Worm (Caenorhabditis elegans): ENCODE results near the gene ZC155.2.

DNA sequence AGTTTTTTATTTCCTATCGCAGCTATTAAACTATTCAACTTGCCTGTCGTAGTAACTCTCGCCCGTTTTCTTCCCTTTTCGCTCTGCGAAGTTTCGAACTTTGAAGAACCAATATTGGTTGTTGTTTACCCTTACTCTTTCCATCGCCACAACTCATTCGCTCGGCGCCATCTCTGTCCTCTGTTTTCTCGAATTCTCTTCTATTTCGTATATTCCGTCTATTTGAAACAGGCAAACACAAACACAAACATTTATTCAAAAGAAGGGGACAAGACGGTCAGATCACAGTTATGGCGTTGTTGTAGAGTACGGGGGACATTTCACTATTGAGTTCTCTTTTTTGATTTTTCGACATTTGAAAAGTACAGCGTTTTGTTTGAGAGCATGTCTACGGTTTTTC, 4.0 kb downstream of the ZC155.2 start:
- TF ChIP-seq unc-62 (GFP tag; optimal IDR thresholded peaks at IDR 0.05) = no peak
- TF ChIP-seq lin-39 (tag; optimal IDR thresholded peaks at IDR 0.05) = no peak
- TF ChIP-seq ama-1 (optimal IDR thresholded peaks at IDR 0.05) = no peak
- TF ChIP-seq nhr-23 (tag; optimal IDR thresholded peaks at IDR 0.05) = no peak
- TF ChIP-seq unc-39 (tag; optimal IDR thresholded peaks at IDR 0.05) = no peak
- no peak for TF ChIP-seq aly-2 (tag; optimal IDR thresholded peaks at IDR 0.05)
- no peak for TF ChIP-seq nhr-12 (tag; optimal IDR thresholded peaks at IDR 0.05)
- no peak for TF ChIP-seq sma-9 (GFP tag; optimal IDR thresholded peaks at IDR 0.05)
- no peak for TF ChIP-seq sma-9 (tag; optimal IDR thresholded peaks at IDR 0.05)
- no peak for TF ChIP-seq zag-1 (tag; optimal IDR thresholded peaks at IDR 0.05)
- no peak for TF ChIP-seq mab-5 (tag; optimal IDR thresholded peaks at IDR 0.05)
- TF ChIP-seq peb-1 (tag; optimal IDR thresholded peaks at IDR 0.05) = no peak
- no peak for TF ChIP-seq elt-1 (tag; optimal IDR thresholded peaks at IDR 0.05)
- TF ChIP-seq egl-27 (tag; optimal IDR thresholded peaks at IDR 0.05) = no peak
- TF ChIP-seq R02D3.7 (tag; optimal IDR thresholded peaks at IDR 0.05) = no peak
